Fruit fly (Drosophila melanogaster) Kc167 (cell line): ENCODE results near the gene CG10864.

Experiments
- Sin3A ChIP-seq: fragments of >200 bp; optimal IDR thresholded peaks from 2 replicates; lab custom pipeline; 2018; ENCODE audit warnings: missing external identifiers
- h ChIP-seq: fragments of >200 bp; optimal IDR thresholded peaks from 3 replicates; lab custom pipeline; 2018; ENCODE audit warnings: missing external identifiers
- psq ChIP-seq: fragments of >200 bp; optimal IDR thresholded peaks from 2 replicates; lab custom pipeline; 2017; ENCODE audit warnings: missing external identifiers
- ttk ChIP-seq: sonication (Bioruptor generic); optimal IDR thresholded peaks from 2 replicates; lab custom pipeline; 2017; ENCODE audit warnings: missing external identifiers

DNA sequence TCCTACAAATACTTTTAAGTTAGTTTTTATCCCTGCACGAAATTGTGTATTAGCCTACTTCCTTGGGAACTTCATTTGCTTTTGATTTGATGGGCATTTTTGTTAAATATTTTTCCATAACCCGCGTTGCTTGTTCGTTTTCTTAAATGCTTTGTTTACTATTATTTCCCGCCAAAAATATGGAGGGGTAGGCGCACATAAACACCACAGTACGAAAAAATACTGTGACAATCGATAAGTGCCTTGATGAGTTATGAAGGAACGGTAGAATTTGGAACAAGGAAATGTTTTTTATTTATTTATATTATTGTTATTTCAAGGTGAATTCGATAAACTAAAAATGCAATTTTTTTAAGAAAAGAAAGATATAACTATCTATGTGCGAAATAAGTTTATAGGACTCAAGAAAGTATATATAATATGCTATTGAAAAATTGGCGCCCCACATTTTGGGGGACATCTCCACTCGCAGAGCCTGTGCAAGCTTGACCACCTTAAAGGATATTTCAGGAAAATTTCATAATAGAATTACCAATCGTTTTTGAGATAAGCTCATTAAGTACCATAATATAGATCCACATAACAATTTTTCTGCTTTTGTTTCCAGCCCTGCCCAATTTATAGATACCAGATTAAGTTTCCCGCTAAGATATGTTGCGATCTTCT, 45.3 kb downstream of the CG10864 start, which contains the start of the genes WRNexo and Nup43:
- TF ChIP-seq psq (lab: Kevin White, UChicago) (no peak), h (no peak), Sin3A (no peak), ttk (no peak)
